Worm (Caenorhabditis elegans): ENCODE results near the gene twnk-1.

DNA sequence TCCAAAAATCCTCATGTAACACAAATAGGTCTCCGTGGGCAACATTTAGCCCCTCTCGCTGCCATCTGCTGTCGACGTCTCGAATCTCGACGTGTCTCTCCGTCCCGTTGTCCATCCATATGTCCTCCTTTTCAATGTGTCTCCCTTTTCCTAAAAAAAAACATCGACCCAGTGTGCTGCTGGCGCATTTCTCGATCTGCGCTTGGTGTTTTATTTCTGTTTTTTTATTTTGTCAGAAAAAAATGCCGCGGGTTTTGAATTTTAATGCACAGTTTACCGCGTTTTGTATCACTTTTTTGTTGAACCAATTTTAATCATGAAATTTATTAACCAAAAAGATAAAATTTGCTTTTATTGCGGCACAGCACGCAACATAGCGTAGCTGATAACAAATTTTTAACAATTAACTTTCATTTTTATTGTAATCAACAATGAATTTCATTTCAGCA, 15.2 kb upstream of the twnk-1 start:
- TF ChIP-seq mab-5 (tag; optimal IDR thresholded peaks at IDR 0.05) (peak; percentile 28), R02D3.7 (tag; optimal IDR thresholded peaks at IDR 0.05) (no peak), nhr-11 (tag; optimal IDR thresholded peaks at IDR 0.05) (no peak), nhr-77 (tag; optimal IDR thresholded peaks at IDR 0.05) (no peak), unc-39 (tag; optimal IDR thresholded peaks at IDR 0.05) (no peak), elt-3 (tag; optimal IDR thresholded peaks at IDR 0.05) (no peak), aly-2 (tag; optimal IDR thresholded peaks at IDR 0.05) (no peak), nhr-10 (tag; optimal IDR thresholded peaks at IDR 0.05) (no peak), elt-1 (tag; optimal IDR thresholded peaks at IDR 0.05) (no peak), ceh-82 (tag; optimal IDR thresholded peaks at IDR 0.05) (no peak)

Data from whole organism, L2 larva.